Worm (Caenorhabditis elegans): ENCODE results near the gene dig-1.

Gene dig-1

ce11 chrIII:6799664-6800063, 53.6 kb downstream of the dig-1 start:
- TF ChIP-seq F13C5.2 (tag; optimal IDR thresholded peaks at IDR 0.05) = no peak
- no peak for TF ChIP-seq aly-1 (tag; optimal IDR thresholded peaks at IDR 0.05)
- no peak for TF ChIP-seq scrt-1 (GFP tag; IDR thresholded peaks at IDR 0.05)
- TF ChIP-seq ceh-36 (tag; optimal IDR thresholded peaks at IDR 0.05) = no peak
- TF ChIP-seq hnd-1 (tag; optimal IDR thresholded peaks at IDR 0.05) = no peak
- no peak for TF ChIP-seq ets-7 (tag; optimal IDR thresholded peaks at IDR 0.05)
- TF ChIP-seq hmg-4 (GFP tag; optimal IDR thresholded peaks at IDR 0.05) = no peak
- no peak for TF ChIP-seq hmbx-1 (tag; optimal IDR thresholded peaks at IDR 0.05)
- no peak for TF ChIP-seq sea-1 (GFP tag; conservative IDR thresholded peaks at IDR 0.05)
- no peak for TF ChIP-seq ama-1 (optimal IDR thresholded peaks at IDR 0.05)
- TF ChIP-seq tbx-37 (GFP tag; conservative IDR thresholded peaks at IDR 0.05) = no peak
- TF ChIP-seq tra-4 (tag; optimal IDR thresholded peaks at IDR 0.05) = no peak
- TF ChIP-seq ceh-13 (GFP tag; optimal IDR thresholded peaks at IDR 0.05) = no peak
- TF ChIP-seq B0310.2 (tag; optimal IDR thresholded peaks at IDR 0.05) = no peak
- no peak for TF ChIP-seq pes-1 (GFP tag; IDR thresholded peaks at IDR 0.05)
- no peak for TF ChIP-seq tbx-11 (GFP tag; IDR thresholded peaks at IDR 0.05)
- TF ChIP-seq flt-1 (GFP tag; IDR thresholded peaks at IDR 0.05) = no peak

ce11 chrIII:6802488-6802887, 56.4 kb downstream of the dig-1 start, which contains the start of gene lim-8:
lim-8 (plus strand) TSS chrIII:6802788.
- TF ChIP-seq flt-1 (GFP tag; IDR thresholded peaks at IDR 0.05) (no peak), tbx-11 (GFP tag; IDR thresholded peaks at IDR 0.05) (no peak), aly-1 (tag; optimal IDR thresholded peaks at IDR 0.05) (no peak)

- TF ChIP-seq ceh-13 (GFP tag; optimal IDR thresholded peaks at IDR 0.05) (no peak), pes-1 (GFP tag; IDR thresholded peaks at IDR 0.05) (no peak), F13C5.2 (tag; optimal IDR thresholded peaks at IDR 0.05) (no peak), ceh-36 (tag; optimal IDR thresholded peaks at IDR 0.05) (no peak), scrt-1 (GFP tag; IDR thresholded peaks at IDR 0.05) (no peak), tbx-11 (GFP tag; IDR thresholded peaks at IDR 0.05) (no peak), ama-1 (optimal IDR thresholded peaks at IDR 0.05) (no peak), B0310.2 (tag; optimal IDR thresholded peaks at IDR 0.05) (no peak), hmbx-1 (tag; optimal IDR thresholded peaks at IDR 0.05) (no peak), aly-1 (tag; optimal IDR thresholded peaks at IDR 0.05) (no peak), sea-1 (GFP tag; conservative IDR thresholded peaks at IDR 0.05) (no peak), tra-4 (tag; optimal IDR thresholded peaks at IDR 0.05) (no peak), hnd-1 (tag; optimal IDR thresholded peaks at IDR 0.05) (no peak), ets-7 (tag; optimal IDR thresholded peaks at IDR 0.05) (no peak), flt-1 (GFP tag; IDR thresholded peaks at IDR 0.05) (no peak)
Observed at ce11 chrIII:6803107-6803506, 57.0 kb downstream of the dig-1 start.

- TF ChIP-seq ama-1 (optimal IDR thresholded peaks at IDR 0.05) (no peak), ceh-36 (tag; optimal IDR thresholded peaks at IDR 0.05) (peak; percentile 35), pes-1 (GFP tag; IDR thresholded peaks at IDR 0.05) (peak; percentile 81), hmbx-1 (tag; optimal IDR thresholded peaks at IDR 0.05) (no peak), aly-1 (tag; optimal IDR thresholded peaks at IDR 0.05) (peak; percentile 31), hmg-4 (GFP tag; optimal IDR thresholded peaks at IDR 0.05) (peak; percentile 74), sea-1 (GFP tag; conservative IDR thresholded peaks at IDR 0.05) (0 out of 2 replicates have a peak, but pooled peaks have one; percentile 36), F13C5.2 (tag; optimal IDR thresholded peaks at IDR 0.05) (peak; percentile 30), B0310.2 (tag; optimal IDR thresholded peaks at IDR 0.05) (no peak), tbx-37 (GFP tag; conservative IDR thresholded peaks at IDR 0.05) (0 out of 2 replicates have a peak, but pooled peaks have one; percentile 29), tbx-11 (GFP tag; IDR thresholded peaks at IDR 0.05) (no peak), tra-4 (tag; optimal IDR thresholded peaks at IDR 0.05) (no peak), ceh-13 (GFP tag; optimal IDR thresholded peaks at IDR 0.05) (peak; percentile 50), hnd-1 (tag; optimal IDR thresholded peaks at IDR 0.05) (peak; percentile 51), flt-1 (GFP tag; IDR thresholded peaks at IDR 0.05) (peak; percentile 41; the same call in 1 of the 2 replicates), scrt-1 (GFP tag; IDR thresholded peaks at IDR 0.05) (peak; percentile 63; the same call in 1 of the 2 replicates), ets-7 (tag; optimal IDR thresholded peaks at IDR 0.05) (no peak)
Observed at ce11 chrIII:6805397-6805796, 59.3 kb downstream of the dig-1 start.

- TF ChIP-seq hmg-4 (GFP tag; optimal IDR thresholded peaks at IDR 0.05) (no peak), ets-7 (tag; optimal IDR thresholded peaks at IDR 0.05) (no peak), aly-1 (tag; optimal IDR thresholded peaks at IDR 0.05) (no peak), scrt-1 (GFP tag; IDR thresholded peaks at IDR 0.05) (no peak), flt-1 (GFP tag; IDR thresholded peaks at IDR 0.05) (no peak), B0310.2 (tag; optimal IDR thresholded peaks at IDR 0.05) (no peak), hmbx-1 (tag; optimal IDR thresholded peaks at IDR 0.05) (no peak), pes-1 (GFP tag; IDR thresholded peaks at IDR 0.05) (no peak), ama-1 (optimal IDR thresholded peaks at IDR 0.05) (no peak), tbx-11 (GFP tag; IDR thresholded peaks at IDR 0.05) (no peak), tbx-37 (GFP tag; conservative IDR thresholded peaks at IDR 0.05) (no peak)
Observed at ce11 chrIII:6816930-6817329, 70.8 kb downstream of the dig-1 start, which contains the start of gene F28F5.4. F28F5.4 (minus strand) TSS chrIII:6817033.

- no peak for TF ChIP-seq ets-7 (tag; optimal IDR thresholded peaks at IDR 0.05)
- TF ChIP-seq pes-1 (GFP tag; IDR thresholded peaks at IDR 0.05) = no peak
- TF ChIP-seq aly-1 (tag; optimal IDR thresholded peaks at IDR 0.05) = no peak
- no peak for TF ChIP-seq hnd-1 (tag; optimal IDR thresholded peaks at IDR 0.05)
- TF ChIP-seq scrt-1 (GFP tag; IDR thresholded peaks at IDR 0.05) = no peak
- TF ChIP-seq ceh-13 (GFP tag; optimal IDR thresholded peaks at IDR 0.05) = no peak
- TF ChIP-seq ama-1 (optimal IDR thresholded peaks at IDR 0.05) = no peak
- TF ChIP-seq flt-1 (GFP tag; IDR thresholded peaks at IDR 0.05) = no peak
- no peak for TF ChIP-seq hmbx-1 (tag; optimal IDR thresholded peaks at IDR 0.05)
- no peak for TF ChIP-seq tbx-37 (GFP tag; conservative IDR thresholded peaks at IDR 0.05)
- no peak for TF ChIP-seq hmg-4 (GFP tag; optimal IDR thresholded peaks at IDR 0.05)
- TF ChIP-seq tbx-11 (GFP tag; IDR thresholded peaks at IDR 0.05) = no peak
- TF ChIP-seq sea-1 (GFP tag; conservative IDR thresholded peaks at IDR 0.05) = no peak
- TF ChIP-seq tra-4 (tag; optimal IDR thresholded peaks at IDR 0.05) = no peak
- TF ChIP-seq B0310.2 (tag; optimal IDR thresholded peaks at IDR 0.05) = no peak
- TF ChIP-seq ceh-36 (tag; optimal IDR thresholded peaks at IDR 0.05) = no peak
Observed at ce11 chrIII:6818037-6818436, 71.9 kb downstream of the dig-1 start.

- no peak for TF ChIP-seq hnd-1 (tag; optimal IDR thresholded peaks at IDR 0.05)
- TF ChIP-seq F13C5.2 (tag; optimal IDR thresholded peaks at IDR 0.05) = no peak
- TF ChIP-seq sea-1 (GFP tag; conservative IDR thresholded peaks at IDR 0.05) = no peak
- TF ChIP-seq aly-1 (tag; optimal IDR thresholded peaks at IDR 0.05) = no peak
- TF ChIP-seq ceh-13 (GFP tag; optimal IDR thresholded peaks at IDR 0.05) = no peak
Observed at ce11 chrIII:6819322-6819901, 73.3 kb downstream of the dig-1 start, which contains the start of gene F28F5.6. F28F5.6 (minus strand) TSS chrIII:6819372.
